Worm (Caenorhabditis elegans) whole organism, late embryonic: ENCODE data around the gene coh-4.

Source experiments
- ahr-1 ChIP-seq: sonication (generic microtip); optimal IDR thresholded peaks from 2 replicates; lab custom pipeline; 2016; ENCODE audit warnings: missing genetic modification characterization, missing compliant biosample characterization
- ama-1 ChIP-seq: fragments of 150-350 bp; optimal IDR thresholded peaks from 2 replicates; lab custom pipeline; 2014
- ceh-45 ChIP-seq: fragments of 200-800 bp; sonication (Bioruptor generic); IDR thresholded peaks from 2 replicates; pipeline ENCODE4 v1.3.6; 2022; ENCODE audit warnings: missing genetic modification reagents, missing genetic modification characterization, missing compliant biosample characterization
- dmd-4 ChIP-seq: sonication (generic microtip); optimal IDR thresholded peaks from 2 replicates; lab custom pipeline; 2016; ENCODE audit warnings: borderline replicate concordance, missing genetic modification characterization, missing compliant biosample characterization
- pha-4 ChIP-seq: fragments of 150-350 bp; optimal IDR thresholded peaks from 2 replicates; lab custom pipeline; 2018; ENCODE audit warnings: missing biosample characterization, missing genetic modification reagents, missing genetic modification characterization
- pros-1 ChIP-seq: fragments of 150-350 bp; optimal IDR thresholded peaks from 2 replicates; lab custom pipeline; 2014; ENCODE audit warnings: missing biosample characterization, missing genetic modification reagents, missing genetic modification characterization
- tbx-7 ChIP-seq: sonication (generic microtip); optimal IDR thresholded peaks from 2 replicates; lab custom pipeline; 2016; ENCODE audit warnings: missing genotype, missing genetic modification characterization, missing compliant biosample characterization

DNA sequence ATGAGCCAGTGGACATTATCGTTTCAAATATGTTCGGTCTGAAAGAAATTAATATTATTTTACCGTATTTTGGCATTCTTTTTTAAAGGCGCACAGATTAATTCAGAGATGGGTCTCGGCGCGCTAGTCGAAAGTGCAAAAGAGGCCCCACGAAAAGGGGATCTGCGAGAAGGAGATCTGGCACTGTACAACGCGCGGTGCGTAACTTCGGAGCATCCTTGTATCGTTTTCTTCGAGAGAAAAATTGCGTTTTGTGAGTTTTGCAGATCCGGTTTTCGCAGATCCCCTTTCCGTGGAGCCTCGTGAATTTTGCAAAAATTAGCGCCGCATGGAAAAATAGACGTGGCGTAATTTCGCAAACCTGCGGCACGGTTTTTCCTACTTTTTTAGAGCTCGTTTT is 6.3 kb upstream of the coh-4 start:
- no peak for TF ChIP-seq ama-1
- TF ChIP-seq tbx-7 (tag; lab: Kevin White, UChicago): peak; percentile 76
- TF ChIP-seq ceh-45 (GFP tag; lab: Robert Waterston, UW): no peak
- no peak for TF ChIP-seq dmd-4
- peak; percentile 23 for TF ChIP-seq ahr-1 (tag; lab: Kevin White, UChicago)
- TF ChIP-seq pha-4 (tag; lab: Kevin White, UChicago): no peak
- TF ChIP-seq pros-1 (tag; lab: Kevin White, UChicago): no peak
